Worm (Caenorhabditis elegans) whole organism, early embryonic: ENCODE results near the gene F55H2.5.

Experiments
- B0310.2 ChIP-seq: sonication (generic microtip); optimal IDR thresholded peaks from 2 replicates; lab custom pipeline; 2016; ENCODE audit warnings: mild to moderate bottlenecking, missing genetic modification characterization, missing compliant biosample characterization
- F13C5.2 ChIP-seq: sonication (generic microtip); optimal IDR thresholded peaks from 2 replicates; lab custom pipeline; 2017; ENCODE audit warnings: mild to moderate bottlenecking, missing genetic modification characterization, inconsistent platforms, missing compliant biosample characterization
- aly-1 ChIP-seq: sonication (generic microtip); optimal IDR thresholded peaks from 2 replicates; lab custom pipeline; 2016; ENCODE audit warnings: missing genetic modification characterization, missing compliant biosample characterization
- ama-1 ChIP-seq: fragments of 150-350 bp; optimal IDR thresholded peaks from 2 replicates; lab custom pipeline; 2014
- ceh-13 ChIP-seq: fragments of 200-800 bp; sonication (Bioruptor generic); optimal IDR thresholded peaks from 2 replicates; lab custom pipeline; 2018; ENCODE audit warnings: mild to moderate bottlenecking, missing genetic modification characterization, missing compliant biosample characterization
- ceh-36 ChIP-seq: sonication (generic microtip); optimal IDR thresholded peaks from 2 replicates; lab custom pipeline; 2016; ENCODE audit warnings: missing genetic modification characterization, inconsistent platforms, missing compliant biosample characterization
- ets-7 ChIP-seq: sonication (generic microtip); optimal IDR thresholded peaks from 2 replicates; lab custom pipeline; 2016; ENCODE audit warnings: missing genotype, missing genetic modification characterization, missing compliant biosample characterization
- flt-1 ChIP-seq: fragments of 200-800 bp; sonication (Bioruptor generic); IDR thresholded peaks from 2 replicates; pipeline ENCODE4 v1.3.6; 2022; ENCODE audit warnings: missing genetic modification characterization, missing compliant biosample characterization
- hmbx-1 ChIP-seq: sonication (generic microtip); optimal IDR thresholded peaks from 2 replicates; lab custom pipeline; 2016; ENCODE audit warnings: mild to moderate bottlenecking, missing genetic modification characterization, missing compliant biosample characterization
- hmg-4 ChIP-seq: fragments of 200-800 bp; sonication (Bioruptor generic); optimal IDR thresholded peaks from 2 replicates; lab custom pipeline; 2018; ENCODE audit warnings: mild to moderate bottlenecking, missing genetic modification characterization, missing compliant biosample characterization
- hnd-1 ChIP-seq: sonication (generic microtip); optimal IDR thresholded peaks from 2 replicates; lab custom pipeline; 2016; ENCODE audit warnings: missing genetic modification characterization, missing compliant biosample characterization
- pes-1 ChIP-seq: fragments of 200-800 bp; sonication (Bioruptor generic); IDR thresholded peaks from 2 replicates; pipeline ENCODE4 v1.3.6; 2022; ENCODE audit warnings: missing genetic modification reagents, missing genetic modification characterization, missing compliant biosample characterization
- scrt-1 ChIP-seq: fragments of 200-800 bp; sonication (Bioruptor generic); IDR thresholded peaks from 2 replicates; pipeline ENCODE4 v1.3.6; 2022; ENCODE audit warnings: missing genetic modification characterization, missing compliant biosample characterization
- sea-1 ChIP-seq: fragments of 200-800 bp; sonication (Bioruptor generic); conservative IDR thresholded peaks from 2 replicates; pipeline ENCODE4 v1.3.6; 2022; ENCODE audit warnings: missing genetic modification characterization, missing compliant biosample characterization
- tbx-11 ChIP-seq: fragments of 200-800 bp; sonication (Bioruptor generic); IDR thresholded peaks from 2 replicates; pipeline ENCODE4 v1.3.6; 2022; ENCODE audit warnings: missing genetic modification characterization, missing compliant biosample characterization
- tbx-37 ChIP-seq: fragments of 200-800 bp; sonication (Bioruptor generic); conservative IDR thresholded peaks from 2 replicates; pipeline ENCODE4 v1.3.6; 2022; ENCODE audit warnings: missing genetic modification reagents, missing genetic modification characterization, missing compliant biosample characterization
- tra-4 ChIP-seq: sonication (generic microtip); optimal IDR thresholded peaks from 2 replicates; lab custom pipeline; 2017; ENCODE audit warnings: missing genetic modification characterization, missing compliant biosample characterization

Gene F55H2.5

ce11 chrIII:9494209-9494608 is 17.1 kb upstream of the F55H2.5 start:
- TF ChIP-seq hmbx-1 (tag; lab: Kevin White, UChicago): no peak
- no peak for TF ChIP-seq scrt-1
- no peak for TF ChIP-seq tra-4 (tag; lab: Kevin White, UChicago)
- TF ChIP-seq ceh-13: no peak
- TF ChIP-seq pes-1: no peak
- TF ChIP-seq hnd-1 (tag; lab: Kevin White, UChicago): no peak
- TF ChIP-seq aly-1 (tag; lab: Kevin White, UChicago): no peak
- no peak for TF ChIP-seq flt-1 (GFP tag; lab: Robert Waterston, UW)
- no peak for TF ChIP-seq ceh-36 (tag; lab: Kevin White, UChicago)
- TF ChIP-seq B0310.2 (tag; lab: Kevin White, UChicago): no peak
- TF ChIP-seq sea-1 (GFP tag; lab: Robert Waterston, UW): no peak
- no peak for TF ChIP-seq hmg-4 (GFP tag; lab: Kevin White, UChicago)

ce11 chrIII:9496083-9496482 is 15.2 kb upstream of the F55H2.5 start:
- no peak for TF ChIP-seq aly-1 (tag; lab: Kevin White, UChicago)
- TF ChIP-seq tbx-11: no peak
- no peak for TF ChIP-seq hmbx-1 (tag; lab: Kevin White, UChicago)
- no peak for TF ChIP-seq ceh-36 (tag; lab: Kevin White, UChicago)
- TF ChIP-seq flt-1 (GFP tag; lab: Robert Waterston, UW): no peak
- no peak for TF ChIP-seq tbx-37 (GFP tag; lab: Robert Waterston, UW)
- no peak for TF ChIP-seq scrt-1
- TF ChIP-seq sea-1 (GFP tag; lab: Robert Waterston, UW): no peak
- no peak for TF ChIP-seq tra-4 (tag; lab: Kevin White, UChicago)
- no peak for TF ChIP-seq B0310.2 (tag; lab: Kevin White, UChicago)
- no peak for TF ChIP-seq hnd-1 (tag; lab: Kevin White, UChicago)
- TF ChIP-seq ceh-13: no peak
- no peak for TF ChIP-seq ama-1 (lab: Kevin White, UChicago)
- no peak for TF ChIP-seq hmg-4 (GFP tag; lab: Kevin White, UChicago)
- TF ChIP-seq pes-1: no peak
- TF ChIP-seq F13C5.2 (tag; lab: Kevin White, UChicago): no peak
- no peak for TF ChIP-seq ets-7 (tag; lab: Kevin White, UChicago)

ce11 chrIII:9497412-9497811 is 13.9 kb upstream of the F55H2.5 start:
- no peak for TF ChIP-seq ceh-36 (tag; lab: Kevin White, UChicago)
- no peak for TF ChIP-seq ama-1 (lab: Kevin White, UChicago)
- TF ChIP-seq B0310.2 (tag; lab: Kevin White, UChicago): no peak
- no peak for TF ChIP-seq scrt-1
- TF ChIP-seq hnd-1 (tag; lab: Kevin White, UChicago): no peak
- TF ChIP-seq ets-7 (tag; lab: Kevin White, UChicago): no peak
- no peak for TF ChIP-seq tbx-37 (GFP tag; lab: Robert Waterston, UW)
- no peak for TF ChIP-seq F13C5.2 (tag; lab: Kevin White, UChicago)
- no peak for TF ChIP-seq sea-1 (GFP tag; lab: Robert Waterston, UW)
- no peak for TF ChIP-seq tbx-11
- TF ChIP-seq aly-1 (tag; lab: Kevin White, UChicago): no peak
- TF ChIP-seq tra-4 (tag; lab: Kevin White, UChicago): no peak
- no peak for TF ChIP-seq hmbx-1 (tag; lab: Kevin White, UChicago)
- TF ChIP-seq ceh-13: no peak

ce11 chrIII:9500267-9500666 is 11.0 kb upstream of the F55H2.5 start, which contains the start of gene sod-4:
Gene sod-4 (minus strand): TSS chrIII:9500375.
- TF ChIP-seq ets-7 (tag; lab: Kevin White, UChicago) (no peak), aly-1 (tag; lab: Kevin White, UChicago) (no peak), ceh-13 (no peak), tbx-37 (GFP tag; lab: Robert Waterston, UW) (no peak), pes-1 (no peak), ama-1 (lab: Kevin White, UChicago) (no peak)

- TF ChIP-seq hmbx-1 (tag; lab: Kevin White, UChicago) (no peak), B0310.2 (tag; lab: Kevin White, UChicago) (no peak), sea-1 (GFP tag; lab: Robert Waterston, UW) (no peak), ets-7 (tag; lab: Kevin White, UChicago) (no peak), tbx-37 (GFP tag; lab: Robert Waterston, UW) (no peak), flt-1 (GFP tag; lab: Robert Waterston, UW) (no peak), aly-1 (tag; lab: Kevin White, UChicago) (no peak), ceh-13 (no peak), ama-1 (lab: Kevin White, UChicago) (no peak), scrt-1 (no peak), F13C5.2 (tag; lab: Kevin White, UChicago) (no peak), pes-1 (no peak), ceh-36 (tag; lab: Kevin White, UChicago) (no peak), tra-4 (tag; lab: Kevin White, UChicago) (no peak), hmg-4 (GFP tag; lab: Kevin White, UChicago) (no peak), hnd-1 (tag; lab: Kevin White, UChicago) (no peak), tbx-11 (no peak)
These were observed 10.2 kb upstream of the F55H2.5 start for ce11 chrIII:9501072-9501471.

ce11 chrIII:9502155-9502714 is 9.0 kb upstream of the F55H2.5 start:
- TF ChIP-seq pes-1: no peak
- TF ChIP-seq tbx-37 (GFP tag; lab: Robert Waterston, UW): no peak
- no peak for TF ChIP-seq tbx-11
- TF ChIP-seq aly-1 (tag; lab: Kevin White, UChicago): no peak
- no peak for TF ChIP-seq hmbx-1 (tag; lab: Kevin White, UChicago)
- TF ChIP-seq sea-1 (GFP tag; lab: Robert Waterston, UW): no peak
- no peak for TF ChIP-seq hmg-4 (GFP tag; lab: Kevin White, UChicago)
- no peak for TF ChIP-seq scrt-1
- TF ChIP-seq ama-1 (lab: Kevin White, UChicago): no peak
- TF ChIP-seq hnd-1 (tag; lab: Kevin White, UChicago): no peak
- TF ChIP-seq ceh-36 (tag; lab: Kevin White, UChicago): no peak
- TF ChIP-seq ets-7 (tag; lab: Kevin White, UChicago): no peak
- TF ChIP-seq flt-1 (GFP tag; lab: Robert Waterston, UW): no peak
- no peak for TF ChIP-seq B0310.2 (tag; lab: Kevin White, UChicago)
